Worm (Caenorhabditis elegans) whole organism, L2 larva: ENCODE measurements around the gene F01G4.4.

Source experiments
- C34F6.9 ChIP-seq: fragments of 150-350 bp; optimal IDR thresholded peaks from 2 replicates; lab custom pipeline; 2014; ENCODE audit warnings: missing biosample characterization, missing genetic modification characterization
- F13H6.1 ChIP-seq: sonication (generic microtip); optimal IDR thresholded peaks from 2 replicates; lab custom pipeline; 2016; ENCODE audit warnings: missing genetic modification characterization, missing compliant biosample characterization
- R02D3.7 ChIP-seq: fragments of 150-350 bp; optimal IDR thresholded peaks from 2 replicates; lab custom pipeline; 2014; ENCODE audit warnings: missing biosample characterization, missing genetic modification characterization
- Y55F3AM.14 ChIP-seq: fragments of 200-800 bp; sonication (Bioruptor generic); optimal IDR thresholded peaks from 2 replicates; lab custom pipeline; 2018; ENCODE audit warnings: mild to moderate bottlenecking, missing genetic modification characterization, missing compliant biosample characterization
- ZK546.5 ChIP-seq: sonication (generic microtip); optimal IDR thresholded peaks from 2 replicates; lab custom pipeline; 2017; ENCODE audit warnings: missing biosample characterization, missing genetic modification characterization
- alr-1 ChIP-seq: fragments of 150-350 bp; optimal IDR thresholded peaks from 2 replicates; lab custom pipeline; 2014; ENCODE audit warnings: missing biosample characterization, missing genetic modification characterization
- aly-2 ChIP-seq: fragments of 150-350 bp; optimal IDR thresholded peaks from 2 replicates; lab custom pipeline; 2014; ENCODE audit warnings: missing biosample characterization, missing genetic modification characterization
- ama-1 ChIP-seq: fragments of 150-350 bp; optimal IDR thresholded peaks from 2 replicates; lab custom pipeline; 2018; ENCODE audit warnings: inconsistent platforms
- blmp-1 ChIP-seq: sonication (generic microtip); optimal IDR thresholded peaks from 2 replicates; lab custom pipeline; 2017; ENCODE audit warnings: missing genetic modification characterization, mild to moderate bottlenecking, missing compliant biosample characterization, antibody characterized with exemption, moderate library complexity; ENCODE audit not compliant: insufficient read depth
- ceh-16 ChIP-seq: fragments of 150-350 bp; optimal IDR thresholded peaks from 2 replicates; lab custom pipeline; 2014; ENCODE audit warnings: missing biosample characterization, missing genetic modification characterization
- ceh-82 ChIP-seq: fragments of 150-350 bp; optimal IDR thresholded peaks from 2 replicates; lab custom pipeline; 2014; ENCODE audit warnings: missing biosample characterization, missing genetic modification characterization
- crh-2 ChIP-seq: sonication (generic microtip); optimal IDR thresholded peaks from 2 replicates; lab custom pipeline; 2017; ENCODE audit warnings: missing biosample characterization, missing genetic modification characterization
- dmd-4 ChIP-seq: sonication (generic microtip); optimal IDR thresholded peaks from 2 replicates; lab custom pipeline; 2017; ENCODE audit warnings: missing biosample characterization, missing genetic modification characterization
- egl-27 ChIP-seq: sonication (generic microtip); optimal IDR thresholded peaks from 3 replicates; lab custom pipeline; 2017; ENCODE audit warnings: missing biosample characterization, missing genetic modification reagents, missing genetic modification characterization
- elt-1 ChIP-seq: fragments of 150-350 bp; optimal IDR thresholded peaks from 2 replicates; lab custom pipeline; 2014; ENCODE audit warnings: missing biosample characterization, missing genetic modification characterization
- elt-3 ChIP-seq: sonication (generic microtip); optimal IDR thresholded peaks from 2 replicates; lab custom pipeline; 2017; ENCODE audit warnings: missing biosample characterization, missing genetic modification characterization
- fos-1 ChIP-seq: fragments of 150-350 bp; optimal IDR thresholded peaks from 2 replicates; lab custom pipeline; 2014; ENCODE audit warnings: missing biosample characterization, missing genetic modification characterization
- gmeb-1 ChIP-seq: fragments of 150-350 bp; optimal IDR thresholded peaks from 2 replicates; lab custom pipeline; 2014; ENCODE audit warnings: missing biosample characterization, missing genetic modification characterization
- lin-11 ChIP-seq: fragments of 150-350 bp; sonication (generic microtip); optimal IDR thresholded peaks from 2 replicates; lab custom pipeline; 2014; ENCODE audit warnings: missing biosample characterization, missing genetic modification characterization, inconsistent platforms, mixed read lengths
- lin-13 ChIP-seq: fragments of 150-350 bp; optimal IDR thresholded peaks from 2 replicates; lab custom pipeline; 2014; ENCODE audit warnings: missing biosample characterization, missing genetic modification reagents, missing genetic modification characterization
- lin-39 ChIP-seq: fragments of 150-350 bp; optimal IDR thresholded peaks from 2 replicates; lab custom pipeline; 2014; ENCODE audit warnings: missing biosample characterization, missing genetic modification reagents, missing genetic modification characterization
- lsy-2 ChIP-seq, 2 experiments: fragments of 150-350 bp in 1 of 2; sonication (generic microtip) in 1 of 2; optimal IDR thresholded peaks; 2 replicates each; lab custom pipeline; 2014 to 2017; ENCODE audit warnings: missing biosample characterization in 2 of 2, missing genetic modification characterization in 2 of 2
- mab-5 ChIP-seq: fragments of 150-350 bp; optimal IDR thresholded peaks from 2 replicates; lab custom pipeline; 2014; ENCODE audit warnings: missing biosample characterization, missing genetic modification characterization
- mdl-1 ChIP-seq, 2 experiments: fragments of 150-350 bp in 1 of 2; sonication (generic microtip) in 1 of 2; optimal IDR thresholded peaks; 2 replicates each; lab custom pipeline; 2017; ENCODE audit warnings: missing biosample characterization in 2 of 2, missing genetic modification characterization in 2 of 2
- nhr-10 ChIP-seq: sonication (generic microtip); optimal IDR thresholded peaks from 2 replicates; lab custom pipeline; 2017; ENCODE audit warnings: missing biosample characterization, missing genetic modification characterization
- nhr-12 ChIP-seq: fragments of 150-350 bp; optimal IDR thresholded peaks from 2 replicates; lab custom pipeline; 2014; ENCODE audit warnings: missing biosample characterization, missing genetic modification characterization
- nhr-129 ChIP-seq: fragments of 150-350 bp; optimal IDR thresholded peaks from 2 replicates; lab custom pipeline; 2014; ENCODE audit warnings: missing biosample characterization, missing genetic modification characterization
- nhr-21 ChIP-seq: fragments of 150-350 bp; optimal IDR thresholded peaks from 2 replicates; lab custom pipeline; 2014; ENCODE audit warnings: missing biosample characterization, missing genetic modification characterization
- nhr-23 ChIP-seq: fragments of 150-350 bp; optimal IDR thresholded peaks from 2 replicates; lab custom pipeline; 2014; ENCODE audit warnings: missing biosample characterization, missing genetic modification reagents, missing genetic modification characterization
- nhr-237 ChIP-seq: fragments of 150-350 bp; optimal IDR thresholded peaks from 2 replicates; lab custom pipeline; 2014; ENCODE audit warnings: missing biosample characterization, missing genetic modification characterization
- nhr-25 ChIP-seq: fragments of 150-350 bp; sonication (generic microtip); optimal IDR thresholded peaks from 3 replicates; lab custom pipeline; 2014; ENCODE audit warnings: missing biosample characterization, missing genetic modification characterization
- nhr-6 ChIP-seq: fragments of 150-350 bp; optimal IDR thresholded peaks from 2 replicates; lab custom pipeline; 2014; ENCODE audit warnings: missing biosample characterization, missing genetic modification characterization
- peb-1 ChIP-seq: fragments of 150-350 bp; optimal IDR thresholded peaks from 2 replicates; lab custom pipeline; 2014; ENCODE audit warnings: missing biosample characterization, missing genetic modification characterization
- sem-4 ChIP-seq: fragments of 150-350 bp; optimal IDR thresholded peaks from 2 replicates; lab custom pipeline; 2014; ENCODE audit warnings: missing biosample characterization, missing genetic modification reagents, missing genetic modification characterization
- skn-1 ChIP-seq: sonication (generic microtip); optimal IDR thresholded peaks from 2 replicates; lab custom pipeline; 2017; ENCODE audit warnings: missing biosample characterization, missing genetic modification characterization
- sma-3 ChIP-seq: sonication (generic microtip); optimal IDR thresholded peaks from 2 replicates; lab custom pipeline; 2016; ENCODE audit warnings: missing genetic modification reagents, missing genetic modification characterization, missing compliant biosample characterization
- sma-9 ChIP-seq, 2 experiments: fragments of 150-350 bp in 1 of 2; sonication (generic microtip) in 1 of 2; optimal IDR thresholded peaks; 2 replicates each; lab custom pipeline; 2014 to 2016; ENCODE audit warnings: missing genetic modification characterization in 2 of 2, mild to moderate bottlenecking in 1 of 2, missing biosample characterization in 1 of 2, missing compliant biosample characterization in 1 of 2, missing genetic modification reagents in 1 of 2, moderate library complexity in 1 of 2
- snpc-4 ChIP-seq: fragments of 150-350 bp; optimal IDR thresholded peaks from 2 replicates; lab custom pipeline; 2014; ENCODE audit warnings: missing biosample characterization, missing genetic modification characterization
- unc-39 ChIP-seq: fragments of 150-350 bp; optimal IDR thresholded peaks from 2 replicates; lab custom pipeline; 2014; ENCODE audit warnings: missing biosample characterization, missing genetic modification characterization
- unc-55 ChIP-seq: fragments of 150-350 bp; sonication (generic microtip); optimal IDR thresholded peaks from 3 replicates; lab custom pipeline; 2014; ENCODE audit warnings: missing biosample characterization, missing genetic modification reagents, missing genetic modification characterization
- unc-62 ChIP-seq: fragments of 150-350 bp; optimal IDR thresholded peaks from 2 replicates; lab custom pipeline; 2014; ENCODE audit warnings: missing biosample characterization, missing genetic modification reagents, missing genetic modification characterization
- zag-1 ChIP-seq: fragments of 150-350 bp; optimal IDR thresholded peaks from 2 replicates; lab custom pipeline; 2014; ENCODE audit warnings: missing biosample characterization, missing genetic modification characterization
- ztf-4 ChIP-seq: fragments of 150-350 bp; optimal IDR thresholded peaks from 2 replicates; lab custom pipeline; 2014; ENCODE audit warnings: missing biosample characterization, missing genetic modification characterization

F01G4.4 gene

DNA sequence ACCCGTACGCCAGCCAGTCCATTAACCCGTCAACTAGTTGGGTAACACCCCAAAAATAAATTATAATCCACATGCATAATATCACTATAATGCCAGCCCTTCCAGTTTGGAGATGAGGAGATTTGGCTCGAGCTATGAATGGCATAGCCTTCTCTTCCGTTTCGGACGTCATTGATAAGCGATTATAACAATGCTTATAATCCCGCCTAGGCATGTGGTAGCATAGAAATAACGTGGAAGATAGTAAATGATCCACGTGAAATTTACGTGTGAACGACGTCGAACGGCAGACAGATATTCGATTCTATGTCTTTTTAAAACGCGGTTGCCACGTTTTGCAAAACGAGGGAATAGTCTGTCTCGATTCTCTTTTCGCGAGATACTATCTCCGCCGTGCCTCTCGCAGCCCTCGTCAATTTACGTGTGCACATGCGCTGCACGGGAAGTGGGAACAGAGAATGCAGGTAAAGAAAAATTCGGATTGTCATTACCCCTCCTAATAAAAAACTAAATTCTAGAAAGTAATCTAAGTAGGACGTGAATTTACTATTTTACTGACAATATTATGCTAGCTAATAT lies 5.7 kb downstream of the F01G4.4 start:
- TF ChIP-seq C34F6.9 (tag; lab: Kevin White, UChicago) (peak; percentile 13), elt-3 (tag; lab: Kevin White, UChicago) (no peak), nhr-129 (tag; lab: Kevin White, UChicago) (peak; percentile 42), gmeb-1 (tag; lab: Kevin White, UChicago) (peak; percentile 20), aly-2 (tag; lab: Kevin White, UChicago) (no peak), crh-2 (tag; lab: Kevin White, UChicago) (peak; percentile 52), nhr-12 (tag; lab: Kevin White, UChicago) (no peak)

DNA sequence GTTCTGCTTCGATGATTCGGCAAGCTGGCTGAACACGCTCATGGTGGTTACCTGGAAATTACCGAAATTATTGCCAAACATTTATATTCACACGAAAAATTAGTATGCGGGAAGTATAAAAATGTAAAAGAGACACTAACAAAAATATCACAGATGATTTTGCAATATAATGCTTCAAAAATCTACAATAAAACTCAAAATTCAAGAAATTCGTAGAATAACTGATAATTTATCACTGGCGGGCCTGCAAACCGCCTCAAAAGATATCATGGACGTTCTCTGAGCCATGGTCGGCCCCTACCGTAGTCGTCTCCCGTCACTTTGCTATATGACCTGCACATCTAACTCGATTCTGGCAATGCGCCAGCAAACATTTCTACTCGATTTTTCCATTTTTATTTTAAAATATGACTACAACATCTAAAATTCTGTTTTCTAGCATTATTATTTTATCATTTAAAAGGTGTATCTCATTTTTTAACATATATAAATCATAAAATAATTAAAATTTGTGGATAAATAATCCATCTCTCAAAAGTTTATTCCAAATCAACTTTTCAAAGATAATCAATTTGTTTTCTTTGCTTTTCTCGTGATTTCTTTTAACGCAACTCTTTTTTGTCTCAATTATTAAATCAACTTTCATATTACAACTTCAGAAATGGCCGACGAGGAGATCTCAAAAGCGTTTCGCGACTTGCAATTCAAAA lies 6.5 kb downstream of the F01G4.4 start, which contains the start of the genes F01G4.6 and pfd-1:
F01G4.6 (minus strand) TSS at position 51 of the 710 bp plus-strand sequence.
pfd-1 (plus strand) TSS at position 660 of the 710 bp plus-strand sequence.
- TF ChIP-seq sem-4 (tag; lab: Kevin White, UChicago) (peak; percentile 92), aly-2 (tag; lab: Kevin White, UChicago) (no peak), sma-3 (GFP tag; lab: Kevin White, UChicago) (peak; percentile 96), ama-1 (lab: Kevin White, UChicago) (peak; percentile 36), ceh-16 (peak; percentile 31), crh-2 (tag; lab: Kevin White, UChicago) (peak; percentile 97), R02D3.7 (tag; lab: Kevin White, UChicago) (peak; percentile 53), blmp-1 (tag; lab: Kevin White, UChicago) (peak; percentile 76), nhr-237 (tag; lab: Kevin White, UChicago) (peak; percentile 49), mdl-1 (tag; optimal IDR thresholded peaks at IDR 0.05; lab: Kevin White, UChicago) (peak; percentile 50 to 65), snpc-4 (tag; lab: Kevin White, UChicago) (peak; percentile 72), F13H6.1 (peak; percentile 91), sma-9 (GFP tag; optimal IDR thresholded peaks at IDR 0.05; lab: Kevin White, UChicago) (peak; percentile 95), sma-9 (tag; optimal IDR thresholded peaks at IDR 0.05; lab: Kevin White, UChicago) (no peak), Y55F3AM.14 (GFP tag; lab: Kevin White, UChicago) (peak; percentile 76), unc-39 (no peak), nhr-21 (tag; lab: Kevin White, UChicago) (peak; percentile 92), lsy-2 (tag; optimal IDR thresholded peaks at IDR 0.05; lab: Kevin White, UChicago) (peak; percentile 97 to 99), ZK546.5 (tag; lab: Kevin White, UChicago) (peak; percentile 98), C34F6.9 (tag; lab: Kevin White, UChicago) (peak; percentile 93), unc-55 (GFP tag; lab: Kevin White, UChicago) (peak; percentile 98), lin-39 (tag; lab: Kevin White, UChicago) (no peak), nhr-129 (tag; lab: Kevin White, UChicago) (peak; percentile 91), elt-3 (tag; lab: Kevin White, UChicago) (no peak), egl-27 (tag; lab: Kevin White, UChicago) (peak; percentile 86), nhr-12 (tag; lab: Kevin White, UChicago) (no peak), nhr-6 (tag; lab: Kevin White, UChicago) (peak; percentile 92), ceh-82 (tag; lab: Kevin White, UChicago) (peak; percentile 80), lin-11 (tag; lab: Kevin White, UChicago) (peak; percentile 95), gmeb-1 (tag; lab: Kevin White, UChicago) (peak; percentile 91), mab-5 (tag; lab: Kevin White, UChicago) (peak; percentile 73), nhr-10 (tag; lab: Kevin White, UChicago) (peak; percentile 69), dmd-4 (tag; lab: Kevin White, UChicago) (no peak), unc-62 (GFP tag; lab: Kevin White, UChicago) (no peak), zag-1 (peak; percentile 98), elt-1 (tag; lab: Kevin White, UChicago) (no peak), ztf-4 (peak; percentile 94), nhr-25 (tag; lab: Kevin White, UChicago) (peak; percentile 93), fos-1 (peak; percentile 81), lin-13 (GFP tag; lab: Kevin White, UChicago) (peak; percentile 96), alr-1 (no peak), peb-1 (tag; lab: Kevin White, UChicago) (no peak), skn-1 (peak; percentile 62), nhr-23 (tag; lab: Kevin White, UChicago) (no peak)
